Worm (Caenorhabditis elegans): Measurements from ENCODE around the gene asns-1.

asns-1 gene

DNA sequence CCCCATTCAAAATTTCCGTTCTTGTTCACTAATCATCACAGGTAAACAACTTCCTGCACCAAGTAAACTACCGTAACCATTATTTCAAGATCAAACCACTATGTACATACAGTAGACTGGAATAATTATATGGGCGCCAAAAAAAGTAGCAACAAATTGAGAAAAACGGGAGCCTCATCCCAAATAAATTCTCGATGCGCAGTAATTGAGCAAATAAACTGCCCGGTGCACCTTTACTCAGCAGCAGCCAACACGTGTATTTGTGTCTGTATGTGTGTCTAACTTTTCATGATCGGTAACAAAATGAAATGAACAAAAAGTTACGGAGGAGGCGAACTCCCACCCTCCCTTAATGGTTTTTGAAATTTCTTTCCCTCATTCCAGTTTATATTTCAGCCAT, 16.8 kb upstream of the asns-1 start, which contains the start of gene otpl-5:
Gene otpl-5 (plus strand): TSS at position 301 of the 400 bp plus-strand sequence.
- TF ChIP-seq ama-1 (optimal IDR thresholded peaks at IDR 0.05) (no peak), ama-1 (GFP tag; optimal IDR thresholded peaks at IDR 0.05) (no peak), repo-1 (tag; optimal IDR thresholded peaks at IDR 0.05) (no peak), mel-28 (tag; optimal IDR thresholded peaks at IDR 0.05; ENCODE audit: borderline replicate concordance) (no peak), B0261.1 (tag; optimal IDR thresholded peaks at IDR 0.05) (no peak), unc-62 (GFP tag; optimal IDR thresholded peaks at IDR 0.05) (no peak), let-526 (GFP tag; IDR thresholded peaks at IDR 0.05) (no peak), mxl-1 (tag; optimal IDR thresholded peaks at IDR 0.05) (no peak), lag-1 (GFP tag; IDR thresholded peaks at IDR 0.05) (no peak)

DNA sequence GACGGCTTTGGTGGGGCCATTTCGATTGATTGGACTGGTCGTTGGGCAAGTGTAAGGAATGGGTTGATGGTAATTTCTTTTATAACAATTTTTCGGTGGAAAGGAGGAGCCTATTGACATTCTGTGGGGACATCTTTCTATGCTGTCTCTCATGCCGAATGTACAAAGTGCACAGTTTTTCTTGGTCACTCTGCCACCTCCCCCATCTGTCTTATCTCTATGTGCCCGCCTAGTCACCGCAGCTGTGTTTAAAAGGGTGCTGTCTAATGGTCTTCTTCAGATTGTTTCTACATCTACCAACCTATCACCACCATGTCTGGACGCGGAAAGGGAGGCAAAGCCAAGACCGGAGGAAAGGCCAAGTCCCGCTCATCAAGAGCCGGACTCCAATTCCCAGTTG, 12.9 kb upstream of the asns-1 start, which contains the start of the genes his-8 and his-7:
Gene his-8 (minus strand): TSS at position 20 of the 400 bp plus-strand sequence.
Gene his-7 (plus strand): TSS at position 313 of the 400 bp plus-strand sequence.
- peak; percentile 5; the same call in 1 of the 2 replicates for TF ChIP-seq madf-6 (GFP tag; IDR thresholded peaks at IDR 0.05)

DNA sequence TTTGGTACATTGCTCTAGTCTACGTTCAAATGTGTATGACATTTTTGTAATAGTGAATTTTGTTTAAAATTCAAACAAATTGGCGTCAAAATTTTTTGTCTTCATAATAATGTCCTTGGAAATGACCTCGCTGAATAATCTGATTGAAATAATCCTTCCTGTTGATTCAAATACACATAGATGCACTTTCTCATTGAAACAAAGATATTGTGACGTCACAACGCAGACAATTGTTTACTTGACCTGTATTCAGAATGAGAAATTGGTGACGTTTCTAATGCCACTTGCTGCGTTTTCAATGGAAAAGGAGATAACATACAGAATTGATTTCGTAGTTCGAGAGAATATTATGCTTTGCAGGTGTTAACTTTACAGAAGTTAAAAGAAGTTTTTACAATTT, 12.1 kb upstream of the asns-1 start:
- TF ChIP-seq ztf-28 (GFP tag; IDR thresholded peaks at IDR 0.05) = no peak
- TF ChIP-seq efl-1 (GFP tag; optimal IDR thresholded peaks at IDR 0.05) = no peak
- no peak for TF ChIP-seq B0019.2 (GFP tag; conservative IDR thresholded peaks at IDR 0.05)
- TF ChIP-seq D2030.7 (GFP tag; IDR thresholded peaks at IDR 0.05) = no peak
- TF ChIP-seq F39B2.1 (GFP tag; IDR thresholded peaks at IDR 0.05) = no peak

ce11 chrV:8534534-8535283, 11.3 kb upstream of the asns-1 start, which contains the start of the genes his-6 and his-5:
his-6 (minus strand) TSS chrV:8534977.
his-5 (plus strand) TSS chrV:8535214.
- TF ChIP-seq F39B2.1 (GFP tag; IDR thresholded peaks at IDR 0.05) = peak; percentile 98
- 0 out of 2 replicates have a peak, but pooled peaks have one; percentile 36 for TF ChIP-seq mcd-1 (GFP tag; IDR thresholded peaks at IDR 0.05)
- peak; percentile 35; the same call in 1 of the 2 replicates for TF ChIP-seq D2030.7 (GFP tag; IDR thresholded peaks at IDR 0.05)
- TF ChIP-seq pbrm-1 (GFP tag; IDR thresholded peaks at IDR 0.05) = 0 out of 2 replicates have a peak, but pooled peaks have one; percentile 30
- peak; percentile 58; the same call in 1 of the 2 replicates for TF ChIP-seq C06A6.2 (GFP tag; conservative IDR thresholded peaks at IDR 0.05)
- 0 out of 2 replicates have a peak, but pooled peaks have one; percentile 10 for TF ChIP-seq sea-2 (GFP tag; IDR thresholded peaks at IDR 0.05)
- peak; percentile 69 for TF ChIP-seq dox-1 (GFP tag; IDR thresholded peaks at IDR 0.05)
- TF ChIP-seq hmg-1.2 (GFP tag; IDR thresholded peaks at IDR 0.05) = peak; percentile 30; the same call in 1 of the 2 replicates

DNA sequence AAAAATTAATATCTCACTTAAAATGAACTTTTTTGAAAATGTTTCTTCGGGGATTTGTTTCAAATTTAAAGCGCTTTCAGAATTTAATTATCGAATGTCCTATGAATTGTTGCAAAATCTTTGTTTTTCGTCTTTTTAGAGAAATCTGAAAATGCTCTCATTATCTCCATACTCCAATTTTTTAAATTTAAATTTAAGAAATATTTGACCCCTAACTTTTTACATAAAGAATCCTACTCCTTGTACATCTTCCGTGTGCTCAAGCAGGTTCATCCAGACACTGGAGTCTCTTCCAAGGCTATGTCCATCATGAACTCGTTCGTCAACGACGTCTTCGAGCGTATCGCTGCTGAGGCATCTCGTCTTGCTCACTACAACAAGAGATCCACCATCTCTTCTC, 9.8 kb upstream of the asns-1 start, which contains the start of gene his-39:
Gene his-39 (plus strand): TSS at position 301 of the 400 bp plus-strand sequence.
- TF ChIP-seq snpc-1.1 (tag; optimal IDR thresholded peaks at IDR 0.05; ENCODE audit: insufficient read depth) (no peak), nhr-90 (tag; optimal IDR thresholded peaks at IDR 0.05) (no peak), ekl-4 (GFP tag; IDR thresholded peaks at IDR 0.05) (no peak), bed-1 (GFP tag; IDR thresholded peaks at IDR 0.05) (no peak), F33H1.4 (GFP tag; IDR thresholded peaks at IDR 0.05) (no peak)

DNA sequence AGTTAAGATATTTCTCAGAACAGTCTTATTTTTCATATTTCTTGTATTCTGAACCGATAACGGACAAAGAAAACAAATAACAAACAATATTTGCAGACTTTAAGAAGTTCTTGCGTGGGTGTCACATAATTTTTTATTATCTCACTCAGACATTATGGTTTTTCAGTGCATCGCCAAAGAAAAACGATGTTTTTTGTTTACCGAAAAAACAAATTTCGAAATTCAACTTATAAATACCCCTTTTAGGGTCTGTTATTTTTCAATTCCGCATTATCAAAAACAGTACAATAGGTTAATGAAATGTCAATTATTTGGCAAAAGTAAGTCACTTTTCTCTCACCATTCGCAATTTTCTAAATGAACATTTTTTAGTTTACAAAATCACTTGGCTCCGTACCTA, 8.9 kb upstream of the asns-1 start, which contains the start of gene otpl-4:
Gene otpl-4 (plus strand): TSS at position 301 of the 400 bp plus-strand sequence.
- no peak for TF ChIP-seq ceh-40 (GFP tag; IDR thresholded peaks at IDR 0.05)
- no peak for TF ChIP-seq lsl-1 (GFP tag; optimal IDR thresholded peaks at IDR 0.05)
- TF ChIP-seq bed-2 (GFP tag; IDR thresholded peaks at IDR 0.05) = no peak
- no peak for TF ChIP-seq ama-1 (optimal IDR thresholded peaks at IDR 0.05)
- TF ChIP-seq ama-1 (GFP tag; optimal IDR thresholded peaks at IDR 0.05) = no peak
- no peak for TF ChIP-seq sdz-38 (tag; optimal IDR thresholded peaks at IDR 0.05)
- no peak for TF ChIP-seq snpc-4 (GFP tag; optimal IDR thresholded peaks at IDR 0.05)
- no peak for TF ChIP-seq snpc-4 (tag; optimal IDR thresholded peaks at IDR 0.05)
- no peak for TF ChIP-seq Y56A3A.18 (GFP tag; IDR thresholded peaks at IDR 0.05)
- TF ChIP-seq bed-1 (GFP tag; IDR thresholded peaks at IDR 0.05) = no peak
